Worm (Caenorhabditis elegans): ENCODE measurements around the gene D1086.6.

- no peak for TF ChIP-seq nhr-237 (tag; optimal IDR thresholded peaks at IDR 0.05)
- TF ChIP-seq blmp-1 (tag; optimal IDR thresholded peaks at IDR 0.05): no peak
- TF ChIP-seq fkh-10 (GFP tag; optimal IDR thresholded peaks at IDR 0.05): no peak
- no peak for TF ChIP-seq lin-39 (tag; optimal IDR thresholded peaks at IDR 0.05)
- TF ChIP-seq sox-4 (tag; optimal IDR thresholded peaks at IDR 0.05): no peak
- TF ChIP-seq C04F5.9 (tag; optimal IDR thresholded peaks at IDR 0.05): no peak
- no peak for TF ChIP-seq ztf-4 (tag; optimal IDR thresholded peaks at IDR 0.05)
- no peak for TF ChIP-seq aly-2 (tag; optimal IDR thresholded peaks at IDR 0.05)
- no peak for TF ChIP-seq pag-3 (tag; optimal IDR thresholded peaks at IDR 0.05; ENCODE audit: borderline replicate concordance, insufficient read depth)
- no peak for TF ChIP-seq unc-62 (GFP tag; optimal IDR thresholded peaks at IDR 0.05)
- TF ChIP-seq sup-37 (GFP tag; optimal IDR thresholded peaks at IDR 0.05): no peak
- no peak for TF ChIP-seq rnt-1 (tag; optimal IDR thresholded peaks at IDR 0.05)
- no peak for TF ChIP-seq lin-13 (GFP tag; optimal IDR thresholded peaks at IDR 0.05)
Observed at ce11 chrV:14067816-14068296, 11.7 kb upstream of the D1086.6 start, which contains the start of gene D1086.17.
